Worm (Caenorhabditis elegans): ENCODE results near the gene B0035.15.

DNA sequence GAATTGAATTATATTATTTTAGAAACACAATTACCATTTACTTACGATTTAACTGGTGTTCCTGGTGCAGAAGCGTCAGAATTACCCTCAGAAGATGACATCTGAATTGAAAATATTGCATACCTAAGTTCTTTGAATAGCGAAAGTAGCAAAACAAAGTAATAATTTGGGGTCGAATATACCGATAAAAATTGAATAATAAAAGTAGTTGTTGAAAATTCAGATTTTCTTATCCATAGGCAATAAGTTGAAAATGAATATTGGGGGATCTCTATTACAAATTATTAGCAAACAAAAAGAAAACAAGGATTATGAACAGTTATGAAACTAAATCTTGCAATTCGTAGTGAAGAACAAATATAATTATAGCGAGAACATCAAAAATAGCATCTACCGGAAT is 31.2 kb upstream of the B0035.15 start, which contains the start of gene leo-1:
- TF ChIP-seq ZK546.5 (tag; optimal IDR thresholded peaks at IDR 0.05) (no peak), unc-130 (GFP tag; optimal IDR thresholded peaks at IDR 0.05) (no peak), unc-39 (tag; optimal IDR thresholded peaks at IDR 0.05) (no peak), ceh-20 (GFP tag; IDR thresholded peaks at IDR 0.05) (no peak), ceh-82 (tag; optimal IDR thresholded peaks at IDR 0.05) (no peak), unc-62 (GFP tag; optimal IDR thresholded peaks at IDR 0.05 in 1 of 2) (peak in 1 of 2 experiments; percentile 55), unc-62 (tag; optimal IDR thresholded peaks at IDR 0.05) (no peak), nhr-11 (tag; optimal IDR thresholded peaks at IDR 0.05) (no peak), lin-13 (GFP tag; optimal IDR thresholded peaks at IDR 0.05) (no peak), hif-1 (tag; optimal IDR thresholded peaks at IDR 0.05) (no peak), zfp-2 (tag; optimal IDR thresholded peaks at IDR 0.05) (no peak), snpc-4 (tag; optimal IDR thresholded peaks at IDR 0.05) (no peak)

All from whole organism, L4 larva.